Worm (Caenorhabditis elegans) whole organism, mixed stage, embryonic: Measurements from ENCODE around the gene lex-1.

Experiments used
- M03D4.4 ChIP-seq: sonication (generic microtip); optimal IDR thresholded peaks from 2 replicates; lab custom pipeline; 2017; ENCODE audit warnings: mild to moderate bottlenecking, missing genetic modification characterization, missing compliant biosample characterization
- blmp-1 ChIP-seq: fragments of 150-350 bp; optimal IDR thresholded peaks from 2 replicates; lab custom pipeline; 2014; ENCODE audit warnings: missing biosample characterization, missing genetic modification characterization
- ceh-39 ChIP-seq: fragments of 150-350 bp; optimal IDR thresholded peaks from 2 replicates; lab custom pipeline; 2014; ENCODE audit warnings: missing biosample characterization, missing genetic modification characterization
- ceh-43 ChIP-seq: fragments of 200-800 bp; sonication (Bioruptor generic); optimal IDR thresholded peaks from 2 replicates; lab custom pipeline; 2018; ENCODE audit warnings: mild to moderate bottlenecking, missing genetic modification characterization, moderate library complexity, missing compliant biosample characterization
- ceh-83 ChIP-seq: fragments of 200-800 bp; sonication (Bioruptor generic); optimal IDR thresholded peaks from 2 replicates; lab custom pipeline; 2018; ENCODE audit warnings: mild to moderate bottlenecking, missing genetic modification characterization, missing compliant biosample characterization
- ces-1 ChIP-seq: fragments of 150-350 bp; optimal IDR thresholded peaks from 2 replicates; lab custom pipeline; 2014; ENCODE audit warnings: missing biosample characterization, missing genetic modification reagents, missing genetic modification characterization
- cnd-1 ChIP-seq: fragments of 200-800 bp; sonication (Bioruptor generic); optimal IDR thresholded peaks from 2 replicates; lab custom pipeline; 2018; ENCODE audit warnings: mild to moderate bottlenecking, missing genetic modification characterization, missing compliant biosample characterization
- drap-1 ChIP-seq: fragments of 200-800 bp; sonication (Bioruptor generic); optimal IDR thresholded peaks from 3 replicates; lab custom pipeline; 2018; ENCODE audit warnings: mild to moderate bottlenecking, missing genetic modification characterization, missing compliant biosample characterization
- elt-1 ChIP-seq: sonication (generic microtip); optimal IDR thresholded peaks from 2 replicates; lab custom pipeline; 2017; ENCODE audit warnings: missing genetic modification characterization, mild to moderate bottlenecking, missing compliant biosample characterization, antibody characterized with exemption, moderate library complexity, borderline replicate concordance; ENCODE audit not compliant: insufficient read depth
- elt-3 ChIP-seq: fragments of 150-350 bp; optimal IDR thresholded peaks from 2 replicates; lab custom pipeline; 2014; ENCODE audit warnings: missing biosample characterization, missing genetic modification characterization
- flh-1 ChIP-seq: fragments of 200-800 bp; sonication (Bioruptor generic); optimal IDR thresholded peaks from 2 replicates; lab custom pipeline; 2018; ENCODE audit warnings: mild to moderate bottlenecking, missing genetic modification characterization, moderate library complexity, missing compliant biosample characterization
- ham-2 ChIP-seq: fragments of 200-800 bp; sonication (Bioruptor generic); optimal IDR thresholded peaks from 2 replicates; lab custom pipeline; 2018; ENCODE audit warnings: mild to moderate bottlenecking, missing genetic modification characterization, missing compliant biosample characterization
- hlh-1 ChIP-seq: fragments of 150-350 bp; optimal IDR thresholded peaks from 2 replicates; lab custom pipeline; 2014; ENCODE audit warnings: missing biosample characterization, missing genetic modification reagents, missing genetic modification characterization
- lin-13 ChIP-seq: fragments of 150-350 bp; optimal IDR thresholded peaks from 2 replicates; lab custom pipeline; 2014; ENCODE audit warnings: missing biosample characterization, missing genetic modification characterization
- lsy-2 ChIP-seq: fragments of 150-350 bp; optimal IDR thresholded peaks from 2 replicates; lab custom pipeline; 2014; ENCODE audit warnings: missing biosample characterization, missing genetic modification characterization
- mep-1 ChIP-seq: fragments of 150-350 bp; optimal IDR thresholded peaks from 2 replicates; lab custom pipeline; 2017; ENCODE audit warnings: missing biosample characterization, missing genetic modification reagents, missing genetic modification characterization, inconsistent platforms
- nhr-12 ChIP-seq: fragments of 150-350 bp; optimal IDR thresholded peaks from 2 replicates; lab custom pipeline; 2014; ENCODE audit warnings: missing biosample characterization, missing genetic modification characterization
- nhr-76 ChIP-seq: sonication (generic microtip); optimal IDR thresholded peaks from 2 replicates; lab custom pipeline; 2017; ENCODE audit warnings: missing biosample characterization, missing genetic modification characterization
- pha-4 ChIP-seq: fragments of 150-350 bp; optimal IDR thresholded peaks from 2 replicates; lab custom pipeline; 2018; ENCODE audit warnings: missing biosample characterization, missing genetic modification reagents, missing genetic modification characterization
- sem-2 ChIP-seq: fragments of 200-800 bp; sonication (Bioruptor generic); optimal IDR thresholded peaks from 2 replicates; lab custom pipeline; 2018; ENCODE audit warnings: mild to moderate bottlenecking, missing genetic modification characterization, missing compliant biosample characterization
- snpc-4 ChIP-seq: fragments of 150-350 bp; optimal IDR thresholded peaks from 2 replicates; lab custom pipeline; 2014; ENCODE audit warnings: missing biosample characterization, missing genetic modification characterization
- tbx-8 ChIP-seq: fragments of 200-800 bp; sonication (Bioruptor generic); optimal IDR thresholded peaks from 2 replicates; lab custom pipeline; 2018; ENCODE audit warnings: mild to moderate bottlenecking, missing genetic modification characterization, moderate library complexity, missing compliant biosample characterization
- unc-120 ChIP-seq: sonication (generic microtip); optimal IDR thresholded peaks from 2 replicates; lab custom pipeline; 2017; ENCODE audit warnings: missing genetic modification characterization, missing compliant biosample characterization; ENCODE audit not compliant: poor library complexity, severe bottlenecking
- unc-62 ChIP-seq: fragments of 150-350 bp; optimal IDR thresholded peaks from 2 replicates; lab custom pipeline; 2014; ENCODE audit warnings: missing biosample characterization, missing genetic modification reagents, missing genetic modification characterization
- zip-8 ChIP-seq: fragments of 150-350 bp; optimal IDR thresholded peaks from 2 replicates; lab custom pipeline; 2014; ENCODE audit warnings: missing biosample characterization, missing genetic modification characterization
- ztf-11 ChIP-seq: fragments of 150-350 bp; optimal IDR thresholded peaks from 2 replicates; lab custom pipeline; 2014; ENCODE audit warnings: missing biosample characterization, missing genetic modification characterization

The lex-1 gene

DNA sequence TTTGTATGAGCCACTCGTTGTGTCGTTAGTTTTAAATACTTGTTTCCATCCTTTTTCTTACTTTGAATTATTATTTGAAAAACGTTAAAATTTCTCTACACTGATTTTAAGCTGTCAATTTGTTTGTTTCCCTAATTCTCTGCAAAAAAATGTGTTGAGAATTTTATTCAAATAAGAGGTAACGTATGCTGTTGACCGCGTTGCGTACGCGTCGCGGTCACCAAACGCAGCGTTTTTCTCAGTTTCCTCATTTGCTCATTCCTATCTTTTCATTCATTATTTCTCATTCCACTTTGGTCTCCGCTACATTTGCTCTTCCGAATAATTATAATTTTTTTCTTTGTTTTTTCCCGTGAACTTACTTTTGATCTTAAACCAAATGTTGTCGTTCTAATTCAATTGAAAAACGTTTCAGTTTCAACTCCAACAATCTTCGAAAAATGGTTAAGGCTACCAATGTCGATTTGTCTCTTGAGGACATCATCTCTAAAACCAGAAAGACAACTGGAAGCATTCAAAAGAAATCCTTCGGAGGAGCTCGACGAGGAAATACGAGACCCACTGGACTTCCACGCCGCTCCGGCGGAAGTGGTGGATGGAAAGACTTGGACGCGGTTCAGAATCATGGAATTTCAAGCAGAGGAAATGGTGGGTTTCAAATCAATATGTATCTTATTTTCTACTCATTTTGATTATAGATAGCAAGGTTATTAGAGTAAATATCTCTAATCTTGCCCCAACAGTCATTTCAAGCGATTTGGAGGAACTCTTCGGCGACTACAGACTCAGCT lies 43.8 kb downstream of the lex-1 start, which contains the start of gene aly-3:
TSS of gene aly-3 (plus strand) at position 409 of the 791 bp plus-strand sequence.
- TF ChIP-seq ces-1 (GFP tag; lab: Kevin White, UChicago): peak; percentile 53
- TF ChIP-seq cnd-1 (tag; lab: Kevin White, UChicago): no peak
- peak; percentile 43 for TF ChIP-seq mep-1 (tag; lab: Kevin White, UChicago)
- TF ChIP-seq unc-120 (tag; lab: Kevin White, UChicago): peak; percentile 57
- TF ChIP-seq ceh-39 (tag; lab: Kevin White, UChicago): peak; percentile 49
- TF ChIP-seq ceh-83 (GFP tag; lab: Kevin White, UChicago): no peak
- TF ChIP-seq lsy-2 (tag; lab: Kevin White, UChicago): no peak
- TF ChIP-seq, all 35 proteins: peak for 4

DNA sequence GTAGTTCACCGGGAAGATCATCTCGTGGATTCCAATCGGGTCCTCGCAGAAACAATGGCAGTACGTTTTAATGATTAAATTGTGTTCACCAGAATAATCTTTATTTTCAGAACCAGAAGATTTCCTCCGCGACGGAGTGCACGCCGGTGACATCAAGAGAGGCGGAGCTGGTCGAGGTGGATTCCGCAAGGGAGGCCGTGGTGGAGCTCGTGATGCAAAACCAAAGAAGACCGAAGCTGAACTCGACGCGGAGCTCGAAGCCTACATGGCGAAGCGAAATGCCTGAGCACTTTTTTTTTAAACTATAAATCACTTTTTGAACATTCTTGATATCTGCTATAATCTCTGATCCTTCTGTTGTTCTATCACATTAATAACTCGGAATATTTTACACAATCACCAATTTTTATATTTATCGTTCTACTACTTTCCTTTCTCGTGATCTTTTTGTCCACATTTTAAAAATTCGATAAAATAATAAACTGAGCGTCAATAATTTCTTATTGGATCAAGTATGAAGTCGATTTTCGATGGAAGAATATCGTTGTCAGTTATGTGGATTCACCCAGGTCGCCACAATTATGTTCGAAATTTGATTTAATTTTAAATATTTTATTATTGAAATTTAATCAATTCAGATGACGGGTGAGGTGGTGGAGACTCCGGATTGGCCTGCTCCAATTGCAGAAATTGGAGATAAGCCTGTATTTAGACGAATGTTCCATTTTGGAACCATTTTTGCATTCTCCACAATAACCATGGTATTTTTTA lies 45.2 kb downstream of the lex-1 start, which contains the start of gene dhhc-6:
TSS of gene dhhc-6 (plus strand) at position 639 of the 771 bp plus-strand sequence.
- TF ChIP-seq nhr-12 (tag; lab: Kevin White, UChicago) (no peak), M03D4.4 (no peak), ztf-11 (no peak), ceh-43 (GFP tag; lab: Kevin White, UChicago) (no peak), snpc-4 (tag; lab: Kevin White, UChicago) (no peak), ham-2 (GFP tag; lab: Kevin White, UChicago) (no peak), sem-2 (no peak), blmp-1 (tag; lab: Kevin White, UChicago) (no peak), unc-62 (GFP tag; lab: Kevin White, UChicago) (no peak), elt-1 (tag; lab: Kevin White, UChicago) (no peak), ces-1 (GFP tag; lab: Kevin White, UChicago) (no peak), drap-1 (no peak), flh-1 (GFP tag; lab: Kevin White, UChicago) (no peak), lin-13 (tag; lab: Kevin White, UChicago) (no peak), zip-8 (tag; lab: Kevin White, UChicago) (no peak), ceh-39 (tag; lab: Kevin White, UChicago) (no peak), ceh-83 (GFP tag; lab: Kevin White, UChicago) (no peak)

DNA sequence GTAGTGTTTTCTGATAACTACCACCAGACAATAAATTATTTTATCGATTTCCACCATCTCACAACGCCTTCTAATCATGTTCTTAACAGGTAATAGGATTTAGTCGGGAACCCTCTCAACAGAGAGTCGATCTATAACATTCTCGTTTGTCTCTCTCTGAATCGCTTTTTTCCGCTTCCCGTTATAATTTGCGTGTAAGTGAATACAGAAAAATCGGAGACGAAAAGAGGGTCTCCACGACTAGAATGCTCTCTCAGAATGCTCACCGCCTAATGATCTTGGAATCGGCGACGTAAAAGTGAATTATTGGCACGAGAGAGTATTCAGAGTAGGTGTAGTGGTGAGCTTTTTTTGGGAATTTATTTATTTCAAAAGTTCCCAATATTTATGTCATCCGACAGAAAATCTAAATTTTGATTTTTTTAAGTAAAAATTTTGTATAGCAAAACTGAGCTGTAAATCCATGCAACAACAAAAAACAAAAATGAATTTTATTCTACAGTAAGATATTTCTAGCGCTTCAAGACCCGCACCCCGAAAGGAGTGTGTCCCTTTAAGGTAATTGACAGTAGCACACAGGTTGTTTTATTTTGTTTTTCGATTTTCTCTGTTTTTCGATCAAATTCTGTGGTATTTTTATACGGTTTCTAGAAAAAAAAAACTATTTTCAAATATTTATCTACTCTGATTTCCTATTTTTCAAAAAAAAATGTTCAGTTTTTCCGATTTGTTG lies 47.6 kb downstream of the lex-1 start:
- TF ChIP-seq snpc-4 (tag; lab: Kevin White, UChicago) (no peak), ces-1 (GFP tag; lab: Kevin White, UChicago) (peak; percentile 89)

DNA sequence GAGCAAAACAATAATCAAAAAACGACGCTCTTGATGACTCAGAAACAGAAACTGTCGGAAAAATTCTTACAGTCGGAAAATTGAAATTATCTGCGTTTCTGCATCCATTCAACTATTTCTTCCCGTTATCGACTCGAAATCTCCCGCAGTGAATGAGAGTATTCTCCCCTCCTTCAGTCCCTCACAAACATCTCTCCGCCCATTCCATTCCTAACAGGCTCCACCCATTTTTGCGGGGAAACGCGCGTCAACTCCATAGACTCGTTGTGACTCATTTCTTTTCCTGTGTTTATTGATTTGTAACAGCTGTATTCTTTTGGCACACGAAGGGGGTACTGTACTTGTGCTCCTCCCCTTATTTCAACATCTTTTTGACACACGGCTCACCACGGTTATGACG lies 48.6 kb downstream of the lex-1 start:
- TF ChIP-seq pha-4 (tag; lab: Kevin White, UChicago): no peak
- no peak for TF ChIP-seq zip-8 (tag; lab: Kevin White, UChicago)
- TF ChIP-seq ceh-39 (tag; lab: Kevin White, UChicago): no peak
- TF ChIP-seq unc-62 (GFP tag; lab: Kevin White, UChicago): no peak
- no peak for TF ChIP-seq unc-120 (tag; lab: Kevin White, UChicago)
- TF ChIP-seq nhr-12 (tag; lab: Kevin White, UChicago): no peak
- TF ChIP-seq drap-1: no peak
- TF ChIP-seq nhr-76 (tag; lab: Kevin White, UChicago): no peak
- peak; percentile 6 for TF ChIP-seq lsy-2 (tag; lab: Kevin White, UChicago)

DNA sequence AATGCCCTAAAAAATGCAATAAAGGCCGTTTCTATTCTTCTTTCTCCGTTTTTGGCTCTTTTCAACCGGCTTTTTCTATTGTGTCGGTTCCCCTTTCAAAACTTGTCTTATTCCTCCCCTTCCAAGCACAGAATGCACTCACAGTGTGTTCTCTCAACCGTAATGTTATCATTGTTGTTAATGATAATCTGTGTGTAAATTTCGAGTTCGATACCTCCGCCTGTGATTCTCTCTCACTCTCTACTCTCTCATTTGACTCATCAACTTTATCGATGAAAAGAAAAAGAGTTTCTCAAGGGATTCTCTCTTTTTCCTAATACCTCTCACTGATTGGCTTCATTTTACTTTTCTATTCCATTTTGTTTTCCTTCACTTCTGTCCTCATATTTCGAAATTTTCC lies 49.4 kb downstream of the lex-1 start:
- TF ChIP-seq hlh-1 (tag; lab: Kevin White, UChicago): no peak
- TF ChIP-seq tbx-8 (GFP tag; lab: Kevin White, UChicago): no peak
- TF ChIP-seq flh-1 (GFP tag; lab: Kevin White, UChicago): no peak
- no peak for TF ChIP-seq elt-3 (tag; lab: Kevin White, UChicago)
- TF ChIP-seq mep-1 (tag; lab: Kevin White, UChicago): no peak
- no peak for TF ChIP-seq blmp-1 (tag; lab: Kevin White, UChicago)
